Fruit fly (Drosophila melanogaster) whole organism, embryonic: ENCODE measurements around the gene kis.

Experiments used
- B-H1 ChIP-seq: fragments of 200-800 bp; sonication (Bioruptor generic); IDR thresholded peaks from 3 replicates; pipeline ENCODE4 v1.3.6; 2022; ENCODE audit warnings: missing biosample characterization, missing genetic modification characterization
- CG11696 ChIP-seq: fragments of 200-800 bp; sonication (Bioruptor generic); IDR thresholded peaks from 2 replicates; pipeline ENCODE4 v1.3.6; 2022; ENCODE audit warnings: missing biosample characterization, missing genetic modification characterization
- CG12071 ChIP-seq: fragments of 200-800 bp; sonication (Bioruptor generic); optimal IDR thresholded peaks from 3 replicates; lab custom pipeline; 2018; ENCODE audit warnings: missing biosample characterization, mild to moderate bottlenecking, missing genetic modification characterization
- CG12744 ChIP-seq: fragments of 200-800 bp; sonication (Bioruptor generic); optimal IDR thresholded peaks from 2 replicates; lab custom pipeline; 2016; ENCODE audit warnings: missing biosample characterization, missing genetic modification characterization
- CG14441 ChIP-seq: fragments of 200-800 bp; sonication (Bioruptor generic); IDR thresholded peaks from 2 replicates; pipeline ENCODE4 v1.3.6; 2022; ENCODE audit warnings: missing biosample characterization, missing genetic modification characterization
- CG15479 ChIP-seq: fragments of 200-800 bp; sonication (Bioruptor generic); optimal IDR thresholded peaks from 3 replicates; lab custom pipeline; 2019; ENCODE audit warnings: missing biosample characterization, mild to moderate bottlenecking, missing genetic modification characterization, moderate library complexity
- CG17912 ChIP-seq: fragments of 200-800 bp; sonication (Bioruptor generic); optimal IDR thresholded peaks from 2 replicates; lab custom pipeline; 2018; ENCODE audit warnings: missing biosample characterization, mild to moderate bottlenecking, missing genetic modification characterization
- CG18599 ChIP-seq: fragments of 200-800 bp; sonication (Bioruptor generic); optimal IDR thresholded peaks from 3 replicates; lab custom pipeline; 2017; ENCODE audit warnings: missing biosample characterization, missing genetic modification characterization, mild to moderate bottlenecking, moderate library complexity, missing genetic modification reagents
- CG2116 ChIP-seq: fragments of 200-800 bp; sonication (Bioruptor generic); optimal IDR thresholded peaks from 3 replicates; lab custom pipeline; 2018; ENCODE audit warnings: missing biosample characterization, mild to moderate bottlenecking, missing genetic modification characterization
- CG2120 ChIP-seq: fragments of 200-800 bp; sonication (Bioruptor generic); optimal IDR thresholded peaks from 3 replicates; lab custom pipeline; 2016; ENCODE audit warnings: missing biosample characterization, missing genetic modification characterization
- CG3407 ChIP-seq: fragments of 200-800 bp; sonication (Bioruptor generic); optimal IDR thresholded peaks from 2 replicates; lab custom pipeline; 2018; ENCODE audit warnings: missing biosample characterization, mild to moderate bottlenecking, missing genetic modification characterization
- CG34376 ChIP-seq: fragments of 200-800 bp; sonication (Bioruptor generic); optimal IDR thresholded peaks from 2 replicates; lab custom pipeline; 2018; ENCODE audit warnings: missing biosample characterization, mild to moderate bottlenecking, missing genetic modification characterization
- CG3995 ChIP-seq: fragments of 200-800 bp; sonication (Bioruptor generic); optimal IDR thresholded peaks from 3 replicates; lab custom pipeline; 2016; ENCODE audit warnings: missing biosample characterization, missing genetic modification characterization
- CG42726 ChIP-seq: fragments of 200-800 bp; sonication (Bioruptor generic); IDR thresholded peaks from 2 replicates; pipeline ENCODE4 v1.3.6; 2022; ENCODE audit warnings: missing biosample characterization, missing genetic modification characterization; ENCODE audit not compliant: partially characterized antibody
- CG43689 ChIP-seq: fragments of 200-800 bp; sonication (Bioruptor generic); IDR thresholded peaks from 2 replicates; pipeline ENCODE4 v1.3.6; 2022; ENCODE audit warnings: missing biosample characterization, missing genetic modification characterization
- CG4730 ChIP-seq: fragments of 200-800 bp; sonication (Bioruptor generic); IDR thresholded peaks from 2 replicates; pipeline ENCODE4 v1.3.6; 2022; ENCODE audit warnings: missing biosample characterization, missing genetic modification characterization
- CG4820 ChIP-seq: fragments of 200-800 bp; sonication (Bioruptor generic); optimal IDR thresholded peaks from 3 replicates; lab custom pipeline; 2016; ENCODE audit warnings: missing biosample characterization, missing genetic modification characterization
- CG7271 ChIP-seq: fragments of 200-800 bp; sonication (Bioruptor generic); optimal IDR thresholded peaks from 2 replicates; lab custom pipeline; 2018; ENCODE audit warnings: missing biosample characterization, mild to moderate bottlenecking, missing genetic modification characterization, moderate library complexity
- CG7928 ChIP-seq: fragments of 200-800 bp; sonication (Bioruptor generic); optimal IDR thresholded peaks from 2 replicates; lab custom pipeline; 2017; ENCODE audit warnings: missing biosample characterization, mild to moderate bottlenecking, missing genetic modification characterization
- CG8290 ChIP-seq, 3 experiments: fragments of 200-800 bp; sonication (Bioruptor generic); optimal IDR thresholded peaks; 2 replicates each; lab custom pipeline; 2016 to 2019; ENCODE audit warnings: missing biosample characterization in 3 of 3, missing genetic modification characterization in 3 of 3, mild to moderate bottlenecking in 2 of 3, moderate library complexity in 1 of 3
- CG8924 ChIP-seq: fragments of 200-800 bp; optimal IDR thresholded peaks from 3 replicates; lab custom pipeline; 2019; ENCODE audit warnings: missing biosample characterization, mild to moderate bottlenecking, missing genetic modification characterization, moderate library complexity
- D ChIP-seq, 2 experiments: fragments of 200-800 bp in 1 of 2; fragments of >200 bp in 1 of 2; sonication (Bioruptor generic) in 1 of 2; optimal IDR thresholded peaks; 2 replicates in 1 of 2; 3 replicates in 1 of 2; lab custom pipeline; 2017; ENCODE audit warnings: mild to moderate bottlenecking in 1 of 2, missing biosample characterization in 1 of 2, missing genetic modification characterization in 1 of 2, missing genetic modification reagents in 1 of 2
- Ets97D ChIP-seq: fragments of 200-800 bp; sonication (Bioruptor generic); optimal IDR thresholded peaks from 3 replicates; lab custom pipeline; 2016; ENCODE audit warnings: missing biosample characterization, missing genetic modification characterization
- HmgZ ChIP-seq: fragments of 200-800 bp; sonication (Bioruptor generic); optimal IDR thresholded peaks from 2 replicates; lab custom pipeline; 2018; ENCODE audit warnings: missing biosample characterization, mild to moderate bottlenecking, missing genetic modification characterization
- Hr78 ChIP-seq, 2 experiments: fragments of 200-800 bp in 1 of 2; fragments of >200 bp in 1 of 2; sonication (Bioruptor generic) in 1 of 2; optimal IDR thresholded peaks; 2 replicates each; lab custom pipeline; 2017 to 2019; ENCODE audit warnings: missing biosample characterization in 2 of 2, missing genetic modification characterization in 2 of 2, mild to moderate bottlenecking in 1 of 2, moderate library complexity in 1 of 2
- Kr ChIP-seq: fragments of 200-800 bp; sonication (Bioruptor generic); optimal IDR thresholded peaks from 2 replicates; lab custom pipeline; 2017; ENCODE audit warnings: missing biosample characterization, mild to moderate bottlenecking, missing genetic modification characterization
- Mrtf ChIP-seq: fragments of 200-800 bp; sonication (Bioruptor generic); IDR thresholded peaks from 3 replicates; pipeline ENCODE4 v1.3.6; 2022; ENCODE audit warnings: missing biosample characterization, missing genetic modification characterization
- Myb ChIP-seq: fragments of 200-800 bp; sonication (Bioruptor generic); optimal IDR thresholded peaks from 2 replicates; lab custom pipeline; 2016; ENCODE audit warnings: missing biosample characterization, missing genetic modification characterization
- NC2β ChIP-seq: fragments of 200-800 bp; sonication (Bioruptor generic); optimal IDR thresholded peaks from 2 replicates; lab custom pipeline; 2016; ENCODE audit warnings: missing biosample characterization, missing genetic modification characterization
- NK7.1 ChIP-seq: fragments of 200-800 bp; sonication (Bioruptor generic); optimal IDR thresholded peaks from 3 replicates; lab custom pipeline; 2016; ENCODE audit warnings: missing biosample characterization, missing genetic modification characterization
- Vsx1 ChIP-seq: fragments of 200-800 bp; sonication (Bioruptor generic); optimal IDR thresholded peaks from 2 replicates; lab custom pipeline; 2017; ENCODE audit warnings: missing biosample characterization, mild to moderate bottlenecking, missing genetic modification characterization, missing genetic modification reagents
- Xbp1 ChIP-seq: fragments of 200-800 bp; sonication (Bioruptor generic); optimal IDR thresholded peaks from 3 replicates; lab custom pipeline; 2016; ENCODE audit warnings: missing biosample characterization, mild to moderate bottlenecking, missing genetic modification characterization
- abd-A ChIP-seq: fragments of 200-800 bp; sonication (Bioruptor generic); optimal IDR thresholded peaks from 3 replicates; lab custom pipeline; 2019; ENCODE audit warnings: missing biosample characterization, mild to moderate bottlenecking, missing genetic modification characterization, moderate library complexity
- caup ChIP-seq: fragments of 200-800 bp; sonication (Bioruptor generic); optimal IDR thresholded peaks from 3 replicates; lab custom pipeline; 2017; ENCODE audit warnings: missing biosample characterization, mild to moderate bottlenecking, missing genetic modification characterization, moderate library complexity; ENCODE audit not compliant: severe bottlenecking
- ftz-f1 ChIP-seq: fragments of 200-800 bp; sonication (Bioruptor generic); optimal IDR thresholded peaks from 2 replicates; lab custom pipeline; 2016; ENCODE audit warnings: missing biosample characterization, missing genetic modification characterization
- gro ChIP-seq: fragments of 200-800 bp; sonication (Bioruptor generic); optimal IDR thresholded peaks from 2 replicates; lab custom pipeline; 2016; ENCODE audit warnings: missing biosample characterization, missing genetic modification characterization
- h ChIP-seq: fragments of >200 bp; optimal IDR thresholded peaks from 2 replicates; lab custom pipeline; 2017
- mld ChIP-seq: fragments of 200-800 bp; sonication (Bioruptor generic); IDR thresholded peaks from 3 replicates; pipeline ENCODE4 v1.3.6; 2022; ENCODE audit warnings: missing biosample characterization, missing genetic modification characterization; ENCODE audit not compliant: partially characterized antibody
- pb ChIP-seq: fragments of 200-800 bp; sonication (Bioruptor generic); optimal IDR thresholded peaks from 3 replicates; lab custom pipeline; 2016; ENCODE audit warnings: missing biosample characterization, missing genetic modification characterization
- pfk ChIP-seq: fragments of 200-800 bp; sonication (Bioruptor generic); optimal IDR thresholded peaks from 2 replicates; lab custom pipeline; 2018; ENCODE audit warnings: missing biosample characterization, mild to moderate bottlenecking, missing genetic modification characterization, moderate library complexity
- pita ChIP-seq: fragments of 200-800 bp; sonication (Bioruptor generic); optimal IDR thresholded peaks from 2 replicates; lab custom pipeline; 2017; ENCODE audit warnings: missing biosample characterization, mild to moderate bottlenecking, missing genetic modification characterization
- pros ChIP-seq: fragments of 200-800 bp; sonication (Bioruptor generic); optimal IDR thresholded peaks from 3 replicates; lab custom pipeline; 2019; ENCODE audit warnings: missing biosample characterization, mild to moderate bottlenecking, missing genetic modification characterization, moderate library complexity
- schlank ChIP-seq: fragments of 200-800 bp; sonication (Bioruptor generic); optimal IDR thresholded peaks from 2 replicates; lab custom pipeline; 2018; ENCODE audit warnings: missing biosample characterization, mild to moderate bottlenecking, missing genetic modification characterization
- sd ChIP-seq: fragments of 200-800 bp; sonication (Bioruptor generic); optimal IDR thresholded peaks from 3 replicates; lab custom pipeline; 2018; ENCODE audit warnings: missing biosample characterization, mild to moderate bottlenecking, missing genetic modification characterization, moderate library complexity
- tgo ChIP-seq: fragments of 200-800 bp; sonication (Bioruptor generic); IDR thresholded peaks from 3 replicates; pipeline ENCODE4 v1.3.6; 2022; ENCODE audit warnings: missing biosample characterization, missing genetic modification characterization
- trem ChIP-seq: fragments of 200-800 bp; optimal IDR thresholded peaks from 3 replicates; lab custom pipeline; 2019; ENCODE audit warnings: missing biosample characterization, mild to moderate bottlenecking, missing genetic modification characterization, moderate library complexity
- tx ChIP-seq: fragments of 200-800 bp; sonication (Bioruptor generic); optimal IDR thresholded peaks from 2 replicates; lab custom pipeline; 2016; ENCODE audit warnings: missing biosample characterization, missing genetic modification characterization
- usp ChIP-seq: fragments of >200 bp; optimal IDR thresholded peaks from 2 replicates; lab custom pipeline; 2017; ENCODE audit warnings: missing biosample characterization, missing genetic modification characterization
- yki ChIP-seq: fragments of >200 bp; optimal IDR thresholded peaks from 3 replicates; lab custom pipeline; 2018

kis gene

dm6 chr2L:161453-162175 is 89.0 kb downstream of the kis start (continued):
- TF ChIP-seq D (optimal IDR thresholded peaks at IDR 0.05; lab: Kevin White, UChicago) (peak; percentile 86), D (GFP tag; optimal IDR thresholded peaks at IDR 0.05; lab: Kevin White, UChicago) (no peak), yki (lab: Kevin White, UChicago) (no peak), CG3407 (peak; percentile 100), Vsx1 (no peak), CG17912 (peak; percentile 32), CG12071 (GFP tag; lab: Kevin White, UChicago) (peak; percentile 32), CG3995 (GFP tag; lab: Kevin White, UChicago) (no peak), B-H1 (GFP tag; lab: Robert Waterston, UW) (no peak), CG42726 (no peak), CG2120 (GFP tag; lab: Kevin White, UChicago) (peak; percentile 3), tgo (GFP tag; lab: Robert Waterston, UW) (no peak), CG2116 (peak; percentile 15), mld (no peak), CG11696 (no peak), CG7928 (peak; percentile 16), ftz-f1 (GFP tag; lab: Kevin White, UChicago) (peak; percentile 22), CG14441 (GFP tag; lab: Robert Waterston, UW) (no peak), gro (no peak), CG7271 (tag; lab: Kevin White, UChicago) (peak; percentile 34), CG34376 (peak; percentile 85), Kr (GFP tag; lab: Kevin White, UChicago) (no peak), sd (peak; percentile 98), NC2β (GFP tag; lab: Kevin White, UChicago) (no peak), tx (GFP tag; lab: Kevin White, UChicago) (no peak), pita (no peak), h (lab: Kevin White, UChicago) (no peak), pfk (GFP tag; lab: Kevin White, UChicago) (peak; percentile 61), trem (tag; lab: Kevin White, UChicago) (peak; percentile 20), CG8290 (GFP tag; optimal IDR thresholded peaks at IDR 0.05; lab: Kevin White, UChicago) (no peak), CG8290 (tag; optimal IDR thresholded peaks at IDR 0.05; lab: Kevin White, UChicago) (peak; percentile 14 to 62), Mrtf (no peak), pb (GFP tag; lab: Kevin White, UChicago) (no peak), CG4820 (no peak), CG15479 (GFP tag; lab: Kevin White, UChicago) (peak; percentile 85), schlank (peak; percentile 3), NK7.1 (no peak), CG18599 (GFP tag; lab: Kevin White, UChicago) (peak; percentile 64), CG43689 (GFP tag; lab: Robert Waterston, UW) (no peak), Ets97D (GFP tag; lab: Kevin White, UChicago) (no peak), abd-A (peak; percentile 99), usp (GFP tag; lab: Kevin White, UChicago) (no peak), Xbp1 (peak; percentile 36), CG4730 (GFP tag; lab: Robert Waterston, UW) (no peak), Myb (GFP tag; lab: Kevin White, UChicago) (peak; percentile 8), caup (GFP tag; lab: Kevin White, UChicago) (peak; percentile 66), HmgZ (peak; percentile 9), CG12744 (GFP tag; lab: Kevin White, UChicago) (no peak), Hr78 (GFP tag; optimal IDR thresholded peaks at IDR 0.05; lab: Kevin White, UChicago) (no peak), pros (GFP tag; lab: Kevin White, UChicago) (peak; percentile 96), CG8924 (peak; percentile 52)
